Worm (Caenorhabditis elegans) whole organism, L3 larva: ENCODE results near the gene erfa-3.

Source experiments
- R02D3.7 ChIP-seq: fragments of 150-350 bp; optimal IDR thresholded peaks from 2 replicates; lab custom pipeline; 2014; ENCODE audit warnings: missing biosample characterization, missing genetic modification characterization
- ZK546.5 ChIP-seq: sonication (generic microtip); optimal IDR thresholded peaks from 2 replicates; lab custom pipeline; 2017; ENCODE audit warnings: missing biosample characterization, missing genetic modification characterization
- aly-2 ChIP-seq: fragments of 150-350 bp; optimal IDR thresholded peaks from 2 replicates; lab custom pipeline; 2014; ENCODE audit warnings: missing biosample characterization, missing genetic modification characterization
- ama-1 ChIP-seq: fragments of 150-350 bp; optimal IDR thresholded peaks from 2 replicates; lab custom pipeline; 2018
- ceh-16 ChIP-seq: sonication (generic microtip); optimal IDR thresholded peaks from 2 replicates; lab custom pipeline; 2017; ENCODE audit warnings: missing biosample characterization, missing genetic modification characterization
- ceh-28 ChIP-seq: fragments of 150-350 bp; optimal IDR thresholded peaks from 2 replicates; lab custom pipeline; 2014; ENCODE audit warnings: missing biosample characterization, missing genetic modification reagents, missing genetic modification characterization
- ceh-82 ChIP-seq: fragments of 150-350 bp; optimal IDR thresholded peaks from 2 replicates; lab custom pipeline; 2014; ENCODE audit warnings: missing biosample characterization, missing genetic modification characterization
- ceh-9 ChIP-seq: sonication (generic microtip); optimal IDR thresholded peaks from 2 replicates; lab custom pipeline; 2018; ENCODE audit warnings: missing biosample characterization, missing genetic modification characterization
- daf-12 ChIP-seq: fragments of 150-350 bp; optimal IDR thresholded peaks from 2 replicates; lab custom pipeline; 2014; ENCODE audit warnings: missing biosample characterization, missing genetic modification reagents, missing genetic modification characterization
- egl-27 ChIP-seq: sonication (generic microtip); optimal IDR thresholded peaks from 4 replicates; lab custom pipeline; 2017; ENCODE audit warnings: missing biosample characterization, missing genetic modification reagents, missing genetic modification characterization
- egl-5 ChIP-seq: fragments of 150-350 bp; optimal IDR thresholded peaks from 2 replicates; lab custom pipeline; 2017; ENCODE audit warnings: missing biosample characterization, missing genetic modification reagents, missing genetic modification characterization, inconsistent platforms
- elt-1 ChIP-seq: fragments of 150-350 bp; optimal IDR thresholded peaks from 2 replicates; lab custom pipeline; 2014; ENCODE audit warnings: missing biosample characterization, missing genetic modification characterization
- elt-2 ChIP-seq: sonication (generic microtip); optimal IDR thresholded peaks from 2 replicates; lab custom pipeline; 2016; ENCODE audit warnings: missing genetic modification reagents, mild to moderate bottlenecking, missing genetic modification characterization, missing compliant biosample characterization
- eor-1 ChIP-seq, 2 experiments: fragments of 150-350 bp; optimal IDR thresholded peaks; 2 replicates each; lab custom pipeline; 2014 to 2018; ENCODE audit warnings: missing biosample characterization in 2 of 2, missing genetic modification characterization in 2 of 2
- fkh-10 ChIP-seq: sonication (generic microtip); optimal IDR thresholded peaks from 2 replicates; lab custom pipeline; 2017; ENCODE audit warnings: missing biosample characterization, missing genetic modification reagents, missing genetic modification characterization
- fkh-2 ChIP-seq: fragments of 150-350 bp; optimal IDR thresholded peaks from 2 replicates; lab custom pipeline; 2014; ENCODE audit warnings: missing biosample characterization, missing genetic modification reagents, missing genetic modification characterization
- fos-1 ChIP-seq: fragments of 150-350 bp; optimal IDR thresholded peaks from 2 replicates; lab custom pipeline; 2014; ENCODE audit warnings: missing biosample characterization, missing genetic modification characterization
- hmg-11 ChIP-seq: sonication (generic microtip); optimal IDR thresholded peaks from 2 replicates; lab custom pipeline; 2016; ENCODE audit warnings: missing genetic modification characterization, missing compliant biosample characterization
- lin-15B ChIP-seq: fragments of 150-350 bp; optimal IDR thresholded peaks from 2 replicates; lab custom pipeline; 2014; ENCODE audit warnings: missing biosample characterization, missing genetic modification characterization
- lin-39 ChIP-seq: fragments of 150-350 bp; optimal IDR thresholded peaks from 2 replicates; lab custom pipeline; 2018; ENCODE audit warnings: missing biosample characterization, missing genetic modification reagents, missing genetic modification characterization
- lsy-12 ChIP-seq: sonication (generic microtip); optimal IDR thresholded peaks from 2 replicates; lab custom pipeline; 2016; ENCODE audit warnings: mild to moderate bottlenecking, missing genetic modification characterization, missing compliant biosample characterization
- mdl-1 ChIP-seq: fragments of 150-350 bp; optimal IDR thresholded peaks from 2 replicates; lab custom pipeline; 2014; ENCODE audit warnings: missing biosample characterization, missing genetic modification characterization
- nfya-1 ChIP-seq: sonication (generic microtip); optimal IDR thresholded peaks from 2 replicates; lab custom pipeline; 2017; ENCODE audit warnings: missing genetic modification characterization, mild to moderate bottlenecking, missing compliant biosample characterization, antibody characterized with exemption, moderate library complexity; ENCODE audit not compliant: insufficient read depth
- nhr-11 ChIP-seq: fragments of 150-350 bp; optimal IDR thresholded peaks from 2 replicates; lab custom pipeline; 2014; ENCODE audit warnings: missing biosample characterization, missing genetic modification characterization
- nhr-12 ChIP-seq: fragments of 150-350 bp; optimal IDR thresholded peaks from 2 replicates; lab custom pipeline; 2014; ENCODE audit warnings: missing biosample characterization, missing genetic modification characterization
- nhr-23 ChIP-seq: fragments of 150-350 bp; optimal IDR thresholded peaks from 2 replicates; lab custom pipeline; 2014; ENCODE audit warnings: missing biosample characterization, missing genetic modification reagents, missing genetic modification characterization
- nhr-237 ChIP-seq: fragments of 150-350 bp; optimal IDR thresholded peaks from 2 replicates; lab custom pipeline; 2014; ENCODE audit warnings: missing biosample characterization, missing genetic modification characterization
- nhr-25 ChIP-seq: sonication (generic microtip); optimal IDR thresholded peaks from 2 replicates; lab custom pipeline; 2017; ENCODE audit warnings: missing biosample characterization, missing genetic modification characterization
- nhr-28 ChIP-seq: fragments of 150-350 bp; optimal IDR thresholded peaks from 2 replicates; lab custom pipeline; 2014; ENCODE audit warnings: missing biosample characterization, missing genetic modification characterization
- nhr-43 ChIP-seq: sonication (generic microtip); optimal IDR thresholded peaks from 2 replicates; lab custom pipeline; 2016; ENCODE audit warnings: mild to moderate bottlenecking, missing genetic modification characterization, missing compliant biosample characterization; ENCODE audit not compliant: poor library complexity, severe bottlenecking
- nhr-67 ChIP-seq: fragments of 150-350 bp; optimal IDR thresholded peaks from 2 replicates; lab custom pipeline; 2014; ENCODE audit warnings: missing biosample characterization, missing genetic modification characterization
- nhr-76 ChIP-seq: fragments of 150-350 bp; sonication (generic microtip); optimal IDR thresholded peaks from 5 replicates; lab custom pipeline; 2014; ENCODE audit warnings: missing biosample characterization, missing genetic modification characterization
- pha-4 ChIP-seq: fragments of 150-350 bp; optimal IDR thresholded peaks from 2 replicates; lab custom pipeline; 2014; ENCODE audit warnings: missing biosample characterization, missing genetic modification reagents, missing genetic modification characterization
- pqm-1 ChIP-seq: fragments of 150-350 bp; optimal IDR thresholded peaks from 2 replicates; lab custom pipeline; 2017; ENCODE audit warnings: missing biosample characterization, missing genetic modification characterization, inconsistent platforms
- skn-1 ChIP-seq: fragments of 150-350 bp; optimal IDR thresholded peaks from 2 replicates; lab custom pipeline; 2014; ENCODE audit warnings: missing biosample characterization, missing genetic modification characterization
- snpc-4 ChIP-seq: fragments of 150-350 bp; optimal IDR thresholded peaks from 2 replicates; lab custom pipeline; 2014; ENCODE audit warnings: missing biosample characterization, missing genetic modification characterization
- tbx-2 ChIP-seq: sonication (generic microtip); optimal IDR thresholded peaks from 2 replicates; lab custom pipeline; 2016; ENCODE audit warnings: mild to moderate bottlenecking, missing genetic modification characterization, missing compliant biosample characterization
- unc-39 ChIP-seq: sonication (generic microtip); optimal IDR thresholded peaks from 4 replicates; lab custom pipeline; 2017; ENCODE audit warnings: missing biosample characterization, missing genetic modification characterization
- ztf-11 ChIP-seq: fragments of 150-350 bp; optimal IDR thresholded peaks from 2 replicates; lab custom pipeline; 2014; ENCODE audit warnings: missing biosample characterization, missing genetic modification characterization
- ztf-4 ChIP-seq: fragments of 150-350 bp; optimal IDR thresholded peaks from 2 replicates; lab custom pipeline; 2014; ENCODE audit warnings: missing biosample characterization, missing genetic modification characterization

The erfa-3 gene

ce11 chrV:11131801-11132200 lies 18.9 kb upstream of the erfa-3 start:
- TF ChIP-seq nhr-11 (no peak), egl-5 (tag; lab: Kevin White, UChicago) (no peak), ceh-82 (no peak), tbx-2 (tag; lab: Kevin White, UChicago) (no peak), aly-2 (no peak), pha-4 (tag; lab: Kevin White, UChicago) (no peak), lsy-12 (tag; lab: Kevin White, UChicago) (no peak), nhr-43 (no peak)

DNA sequence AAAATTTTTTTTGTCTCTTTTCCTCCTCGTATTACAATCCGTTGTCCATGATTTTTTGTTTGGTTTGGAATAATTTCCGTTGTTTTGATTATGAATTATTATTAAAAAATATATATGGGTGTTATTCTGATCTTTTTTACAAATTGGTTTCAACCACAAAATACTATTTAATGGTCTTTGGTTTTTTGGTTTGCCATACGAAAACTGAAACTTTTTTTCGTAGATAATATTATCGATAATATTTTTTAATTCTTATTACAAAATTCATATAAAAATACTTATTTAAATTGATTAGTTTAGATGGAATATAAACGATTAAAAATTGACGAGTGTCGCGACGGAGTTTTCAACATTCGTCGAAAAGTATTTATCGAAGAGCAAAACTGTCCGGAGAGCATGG lies 14.3 kb upstream of the erfa-3 start, which contains the start of gene jmjd-5:
Gene jmjd-5, plus strand, starts transcription at position 301 of the 400 bp plus-strand sequence.
- TF ChIP-seq hmg-11 (tag; lab: Kevin White, UChicago) (no peak), ceh-28 (tag; lab: Kevin White, UChicago) (no peak), nhr-11 (no peak), fkh-10 (GFP tag; lab: Kevin White, UChicago) (no peak), egl-5 (tag; lab: Kevin White, UChicago) (no peak), nfya-1 (tag; lab: Kevin White, UChicago) (no peak), skn-1 (tag; lab: Kevin White, UChicago) (no peak), unc-39 (tag; lab: Kevin White, UChicago) (no peak), daf-12 (tag; lab: Kevin White, UChicago) (no peak), ceh-9 (no peak), lin-39 (tag; lab: Kevin White, UChicago) (no peak), nhr-28 (tag; lab: Kevin White, UChicago) (no peak), ztf-4 (tag; lab: Kevin White, UChicago) (no peak), eor-1 (tag; optimal IDR thresholded peaks at IDR 0.05; lab: Kevin White, UChicago) (no peak), lsy-12 (tag; lab: Kevin White, UChicago) (no peak), snpc-4 (tag; lab: Kevin White, UChicago) (no peak), ama-1 (lab: Kevin White, UChicago) (no peak), ztf-11 (no peak), nhr-67 (tag; lab: Kevin White, UChicago) (no peak), elt-2 (no peak)

- TF ChIP-seq pha-4 (tag; lab: Kevin White, UChicago), result no peak
- no peak for TF ChIP-seq eor-1 (tag; optimal IDR thresholded peaks at IDR 0.05; lab: Kevin White, UChicago)
- no peak for TF ChIP-seq lin-15B
- no peak for TF ChIP-seq ceh-82
- TF ChIP-seq egl-27 (tag; lab: Kevin White, UChicago), result no peak
- no peak for TF ChIP-seq ceh-9
- no peak for TF ChIP-seq elt-2
- no peak for TF ChIP-seq R02D3.7
Observed at ce11 chrV:11124922-11125321, 12.0 kb upstream of the erfa-3 start, which contains the start of gene C06H2.2. C06H2.2 (plus strand) TSS chrV:11125222.

DNA sequence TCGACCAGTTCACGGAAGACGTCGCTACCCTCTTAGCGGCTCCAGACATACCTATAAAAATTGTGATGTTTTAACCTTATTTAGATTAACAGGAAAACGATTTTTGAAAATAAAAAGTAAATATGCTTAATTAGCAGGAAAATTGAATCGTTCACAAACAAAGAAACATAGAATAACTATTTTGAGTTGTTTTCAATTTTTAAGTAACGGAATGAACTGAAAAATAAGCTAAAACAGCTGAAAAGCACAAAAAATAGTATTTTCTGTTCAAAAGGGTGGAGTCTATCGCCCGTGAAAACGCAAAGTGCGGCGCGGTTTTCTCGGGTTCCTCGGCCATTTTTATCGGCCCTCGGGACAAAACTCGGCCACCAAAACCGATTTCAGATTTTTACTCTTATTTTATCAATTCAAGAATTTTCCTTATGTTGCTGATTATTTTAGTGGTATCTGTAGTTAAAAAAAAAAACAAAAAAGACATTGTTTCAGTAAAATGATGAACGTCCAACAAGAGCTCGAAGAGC lies 11.0 kb upstream of the erfa-3 start, which contains the start of the genes atp-5 and lmtr-3:
Gene atp-5, minus strand, starts transcription at position 51 of the 521 bp plus-strand sequence.
Gene lmtr-3, plus strand, starts transcription at position 370 of the 521 bp plus-strand sequence.
- TF ChIP-seq elt-1 (tag; lab: Kevin White, UChicago), result no peak
- TF ChIP-seq nhr-23 (tag; lab: Kevin White, UChicago), result peak; percentile 52
- TF ChIP-seq nhr-43, result peak; percentile 91
- peak; percentile 80 for TF ChIP-seq hmg-11 (tag; lab: Kevin White, UChicago)
- TF ChIP-seq nhr-25, result peak; percentile 64
- TF ChIP-seq pqm-1, result peak; percentile 42
- peak; percentile 52 for TF ChIP-seq lsy-12 (tag; lab: Kevin White, UChicago)
- peak; percentile 74 for TF ChIP-seq nfya-1 (tag; lab: Kevin White, UChicago)
- TF ChIP-seq ZK546.5 (tag; lab: Kevin White, UChicago), result no peak
- peak; percentile 64 for TF ChIP-seq elt-2
- peak; percentile 14 for TF ChIP-seq R02D3.7
- peak; percentile 81 for TF ChIP-seq snpc-4 (tag; lab: Kevin White, UChicago)
- TF ChIP-seq fos-1 (tag; lab: Kevin White, UChicago), result no peak
- TF ChIP-seq pha-4 (tag; lab: Kevin White, UChicago), result peak; percentile 81
- TF ChIP-seq aly-2, result no peak
- peak; percentile 65 for TF ChIP-seq lin-39 (tag; lab: Kevin White, UChicago)
- TF ChIP-seq lin-15B, result peak; percentile 85

DNA sequence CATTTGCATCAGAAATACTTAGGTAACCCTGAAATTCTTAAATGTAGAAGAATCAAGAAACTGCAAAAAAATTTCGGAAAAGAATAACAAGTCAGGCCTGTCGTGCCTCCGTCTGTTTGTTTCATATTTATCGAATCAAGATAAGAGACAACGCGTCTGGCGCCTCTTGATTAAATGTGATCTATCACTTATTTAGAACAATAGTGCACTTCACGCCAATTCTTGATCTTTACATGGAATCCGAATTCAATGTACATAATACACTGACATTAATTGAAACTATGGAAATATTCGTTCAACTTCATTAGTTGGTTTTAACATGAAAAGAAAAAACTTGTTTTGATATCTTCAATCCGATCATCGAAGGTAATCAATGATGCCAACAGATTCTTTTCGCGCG lies 9.6 kb upstream of the erfa-3 start, which contains the start of gene mboa-2:
Gene mboa-2, minus strand, starts transcription at position 28 of the 400 bp plus-strand sequence.
- TF ChIP-seq ceh-28 (tag; lab: Kevin White, UChicago) (peak; percentile 1), aly-2 (no peak), nhr-43 (peak; percentile 49), fos-1 (tag; lab: Kevin White, UChicago) (no peak), egl-27 (tag; lab: Kevin White, UChicago) (no peak), hmg-11 (tag; lab: Kevin White, UChicago) (no peak), ama-1 (lab: Kevin White, UChicago) (peak; percentile 11), nhr-237 (tag; lab: Kevin White, UChicago) (no peak), eor-1 (tag; optimal IDR thresholded peaks at IDR 0.05; lab: Kevin White, UChicago) (no peak), daf-12 (tag; lab: Kevin White, UChicago) (no peak), elt-2 (peak; percentile 60), fkh-2 (tag; lab: Kevin White, UChicago) (no peak), lin-39 (tag; lab: Kevin White, UChicago) (no peak), ceh-9 (no peak), ceh-16 (tag; lab: Kevin White, UChicago) (no peak), nhr-76 (tag; lab: Kevin White, UChicago) (no peak), elt-1 (tag; lab: Kevin White, UChicago) (peak; percentile 42), mdl-1 (tag; lab: Kevin White, UChicago) (no peak), nhr-28 (tag; lab: Kevin White, UChicago) (no peak), R02D3.7 (no peak), ztf-4 (tag; lab: Kevin White, UChicago) (no peak), tbx-2 (tag; lab: Kevin White, UChicago) (no peak), ceh-82 (peak; percentile 22), fkh-10 (GFP tag; lab: Kevin White, UChicago) (no peak), skn-1 (tag; lab: Kevin White, UChicago) (no peak), nhr-12 (tag; lab: Kevin White, UChicago) (no peak)
